Worm (Caenorhabditis elegans) whole organism, L2 larva: ENCODE data around the gene tbc-7.

ENCODE experiments used
- Y55F3AM.14 ChIP-seq: fragments of 200-800 bp; sonication (Bioruptor generic); optimal IDR thresholded peaks from 2 replicates; lab custom pipeline; 2018; ENCODE audit warnings: mild to moderate bottlenecking, missing genetic modification characterization, missing compliant biosample characterization
- nhr-11 ChIP-seq: fragments of 150-350 bp; optimal IDR thresholded peaks from 2 replicates; lab custom pipeline; 2014; ENCODE audit warnings: missing biosample characterization, missing genetic modification characterization
- sma-9 ChIP-seq, 2 experiments: fragments of 150-350 bp in 1 of 2; sonication (generic microtip) in 1 of 2; optimal IDR thresholded peaks; 2 replicates each; lab custom pipeline; 2014 to 2016; ENCODE audit warnings: missing genetic modification characterization in 2 of 2, mild to moderate bottlenecking in 1 of 2, missing biosample characterization in 1 of 2, missing compliant biosample characterization in 1 of 2, missing genetic modification reagents in 1 of 2, moderate library complexity in 1 of 2
- snpc-4 ChIP-seq: fragments of 150-350 bp; optimal IDR thresholded peaks from 2 replicates; lab custom pipeline; 2014; ENCODE audit warnings: missing biosample characterization, missing genetic modification characterization

ce11 chrX:5115511-5115910 lies 18.6 kb upstream of the tbc-7 start:
- TF ChIP-seq snpc-4 (tag; lab: Kevin White, UChicago) (no peak), nhr-11 (no peak), sma-9 (GFP tag; optimal IDR thresholded peaks at IDR 0.05; lab: Kevin White, UChicago) (no peak), sma-9 (tag; optimal IDR thresholded peaks at IDR 0.05; lab: Kevin White, UChicago) (no peak), Y55F3AM.14 (GFP tag; lab: Kevin White, UChicago) (no peak)
